Worm (Caenorhabditis elegans): ENCODE results near the gene efl-3.

Gene efl-3

ce11 chrII:8457438-8457837 lies 45.0 kb downstream of the efl-3 start, which contains the start of gene zyg-9:
TSS of gene zyg-9 (plus strand) at chrII:8457818.
- TF ChIP-seq dox-1 (GFP tag; IDR thresholded peaks at IDR 0.05) (no peak), zfh-2 (GFP tag; conservative IDR thresholded peaks at IDR 0.05) (peak; percentile 69; the same call in 1 of the 2 replicates), fkh-3 (tag; optimal IDR thresholded peaks at IDR 0.05) (no peak), hlh-12 (tag; optimal IDR thresholded peaks at IDR 0.05) (no peak), C17E4.6 (GFP tag; IDR thresholded peaks at IDR 0.05) (no peak), cebp-1 (GFP tag; IDR thresholded peaks at IDR 0.05) (peak; percentile 96), cebp-1 (tag; optimal IDR thresholded peaks at IDR 0.05) (peak; percentile 99), unc-130 (GFP tag; optimal IDR thresholded peaks at IDR 0.05) (no peak), lin-26 (GFP tag; IDR thresholded peaks at IDR 0.05) (peak; percentile 27; the same call in 1 of the 2 replicates), mes-4 (tag; optimal IDR thresholded peaks at IDR 0.05) (no peak), D2030.7 (GFP tag; IDR thresholded peaks at IDR 0.05) (no peak), snpc-1.1 (tag; optimal IDR thresholded peaks at IDR 0.05; ENCODE audit: insufficient read depth) (no peak), nhr-179 (tag; optimal IDR thresholded peaks at IDR 0.05) (no peak), repo-1 (tag; optimal IDR thresholded peaks at IDR 0.05) (no peak), tbp1 (GFP tag; optimal IDR thresholded peaks at IDR 0.05) (no peak), F22D6.2 (tag; optimal IDR thresholded peaks at IDR 0.05) (no peak), snpc-3.4 (tag; optimal IDR thresholded peaks at IDR 0.05) (no peak), let-607 (tag; optimal IDR thresholded peaks at IDR 0.05) (no peak), Y67H2A.10 (GFP tag; conservative IDR thresholded peaks at IDR 0.05) (peak; percentile 8; the same call in 1 of the 2 replicates), ets-4 (GFP tag; optimal IDR thresholded peaks at IDR 0.05) (no peak), rpc-1 (optimal IDR thresholded peaks at IDR 0.05) (no peak), rpc-1 (tag; optimal IDR thresholded peaks at IDR 0.05) (no peak), egrh-3 (GFP tag; IDR thresholded peaks at IDR 0.05) (no peak), B0035.1 (tag; optimal IDR thresholded peaks at IDR 0.05) (no peak), C06A6.2 (GFP tag; conservative IDR thresholded peaks at IDR 0.05) (no peak), F52B5.7 (tag; optimal IDR thresholded peaks at IDR 0.05) (no peak), F55B11.4 (tag; optimal IDR thresholded peaks at IDR 0.05; ENCODE audit: borderline replicate concordance, insufficient read depth) (no peak), snpc-4 (GFP tag; optimal IDR thresholded peaks at IDR 0.05) (no peak), snpc-4 (tag; optimal IDR thresholded peaks at IDR 0.05) (no peak), aptf-3 (GFP tag; IDR thresholded peaks at IDR 0.05) (no peak), lin-35 (GFP tag; optimal IDR thresholded peaks at IDR 0.05) (peak in 1 of 3 experiments; percentile 53), mcd-1 (GFP tag; IDR thresholded peaks at IDR 0.05) (no peak), ceh-79 (tag; optimal IDR thresholded peaks at IDR 0.05) (no peak), F37B4.10 (GFP tag; IDR thresholded peaks at IDR 0.05) (no peak), madf-8 (GFP tag; conservative IDR thresholded peaks at IDR 0.05) (no peak), ceh-58 (GFP tag; IDR thresholded peaks at IDR 0.05) (no peak), lsy-27 (tag; optimal IDR thresholded peaks at IDR 0.05; ENCODE audit: borderline replicate concordance, insufficient read depth) (no peak), attf-6 (GFP tag; IDR thresholded peaks at IDR 0.05) (no peak), him-1 (tag; optimal IDR thresholded peaks at IDR 0.05) (no peak), F57C9.4 (tag; optimal IDR thresholded peaks at IDR 0.05) (no peak), attf-5 (GFP tag; optimal IDR thresholded peaks at IDR 0.05) (peak; percentile 76), attf-3 (GFP tag; conservative IDR thresholded peaks at IDR 0.05) (no peak), pbrm-1 (GFP tag; IDR thresholded peaks at IDR 0.05) (0 out of 2 replicates have a peak, but pooled peaks have one; percentile 22), B0261.1 (tag; optimal IDR thresholded peaks at IDR 0.05) (no peak), ccch-3 (GFP tag; optimal IDR thresholded peaks at IDR 0.05) (no peak), nfyb-1 (GFP tag; IDR thresholded peaks at IDR 0.05) (peak; percentile 14; the same call in 1 of the 2 replicates), lin-40 (tag; optimal IDR thresholded peaks at IDR 0.05) (no peak), lin-54 (GFP tag; optimal IDR thresholded peaks at IDR 0.05) (peak; percentile 26), tbx-9 (tag; optimal IDR thresholded peaks at IDR 0.05; ENCODE audit: borderline replicate concordance) (no peak)
